Worm (Caenorhabditis elegans): ENCODE results near the gene lov-1.

The lov-1 gene

ce11 chrII:10144092-10144491 is 22.5 kb upstream of the lov-1 start, which contains the start of gene F27E5.3:
TSS of gene F27E5.3 (minus strand) at chrII:10144192.
- TF ChIP-seq tab-1 (GFP tag; IDR thresholded peaks at IDR 0.05) (no peak), med-1 (GFP tag; optimal IDR thresholded peaks at IDR 0.05; ENCODE audit: insufficient read depth) (no peak), T22C8.4 (GFP tag; IDR thresholded peaks at IDR 0.05) (no peak), ztf-29 (GFP tag; IDR thresholded peaks at IDR 0.05) (no peak), ref-1 (GFP tag; conservative IDR thresholded peaks at IDR 0.05) (no peak), ztf-23 (GFP tag; IDR thresholded peaks at IDR 0.05) (no peak), cog-1 (tag; optimal IDR thresholded peaks at IDR 0.05) (no peak), flt-1 (GFP tag; IDR thresholded peaks at IDR 0.05) (no peak), klf-2 (GFP tag; conservative IDR thresholded peaks at IDR 0.05) (no peak)

DNA sequence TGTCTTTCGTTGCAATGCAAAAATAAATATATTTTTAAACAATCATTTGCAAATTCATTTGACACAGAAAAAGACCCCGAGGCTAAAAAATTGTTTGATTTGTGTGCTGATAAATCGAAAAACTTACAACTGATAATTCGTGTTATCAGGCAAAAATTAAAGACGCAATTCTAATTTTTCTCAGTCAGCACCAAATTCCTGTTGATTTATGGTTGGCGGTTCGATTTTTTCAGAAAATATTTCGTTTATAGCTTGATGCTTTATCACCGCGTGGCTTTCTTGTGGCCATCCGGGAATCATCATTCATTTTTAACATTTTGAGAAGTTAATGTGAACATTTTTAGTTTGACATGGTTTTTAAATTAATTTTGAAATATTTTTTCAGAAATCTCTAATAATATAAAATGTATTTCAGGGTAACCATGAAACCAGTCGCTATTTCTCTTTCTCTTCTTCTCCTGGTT is 17.6 kb upstream of the lov-1 start, which contains the start of gene asah-2:
Gene asah-2 (plus strand): TSS at position 414 of the 464 bp plus-strand sequence.
- TF ChIP-seq med-1 (GFP tag; optimal IDR thresholded peaks at IDR 0.05; ENCODE audit: insufficient read depth): no peak
- no peak for TF ChIP-seq ref-1 (GFP tag; conservative IDR thresholded peaks at IDR 0.05)
- TF ChIP-seq ztf-23 (GFP tag; IDR thresholded peaks at IDR 0.05): no peak
- no peak for TF ChIP-seq cog-1 (tag; optimal IDR thresholded peaks at IDR 0.05)
- no peak for TF ChIP-seq T22C8.4 (GFP tag; IDR thresholded peaks at IDR 0.05)
- no peak for TF ChIP-seq flt-1 (GFP tag; IDR thresholded peaks at IDR 0.05)
- TF ChIP-seq tab-1 (GFP tag; IDR thresholded peaks at IDR 0.05): no peak
- TF ChIP-seq ztf-29 (GFP tag; IDR thresholded peaks at IDR 0.05): no peak
- no peak for TF ChIP-seq klf-2 (GFP tag; conservative IDR thresholded peaks at IDR 0.05)

- TF ChIP-seq flt-1 (GFP tag; IDR thresholded peaks at IDR 0.05) (no peak), ztf-23 (GFP tag; IDR thresholded peaks at IDR 0.05) (no peak), cog-1 (tag; optimal IDR thresholded peaks at IDR 0.05) (no peak), med-1 (GFP tag; optimal IDR thresholded peaks at IDR 0.05; ENCODE audit: insufficient read depth) (no peak), ztf-29 (GFP tag; IDR thresholded peaks at IDR 0.05) (no peak), ref-1 (GFP tag; conservative IDR thresholded peaks at IDR 0.05) (no peak), klf-2 (GFP tag; conservative IDR thresholded peaks at IDR 0.05) (no peak), T22C8.4 (GFP tag; IDR thresholded peaks at IDR 0.05) (no peak), tab-1 (GFP tag; IDR thresholded peaks at IDR 0.05) (no peak)
Observed at ce11 chrII:10137358-10137757, 15.7 kb upstream of the lov-1 start, which contains the start of gene phg-1. TSS of gene phg-1 (plus strand) at chrII:10137658.

- TF ChIP-seq ztf-23 (GFP tag; IDR thresholded peaks at IDR 0.05): no peak
- TF ChIP-seq med-1 (GFP tag; optimal IDR thresholded peaks at IDR 0.05; ENCODE audit: insufficient read depth): no peak
- no peak for TF ChIP-seq tab-1 (GFP tag; IDR thresholded peaks at IDR 0.05)
- TF ChIP-seq flt-1 (GFP tag; IDR thresholded peaks at IDR 0.05): no peak
- TF ChIP-seq ztf-29 (GFP tag; IDR thresholded peaks at IDR 0.05): no peak
- no peak for TF ChIP-seq T22C8.4 (GFP tag; IDR thresholded peaks at IDR 0.05)
- no peak for TF ChIP-seq klf-2 (GFP tag; conservative IDR thresholded peaks at IDR 0.05)
- TF ChIP-seq cog-1 (tag; optimal IDR thresholded peaks at IDR 0.05): no peak
- no peak for TF ChIP-seq ref-1 (GFP tag; conservative IDR thresholded peaks at IDR 0.05)
Observed at ce11 chrII:10136771-10137170, 15.1 kb upstream of the lov-1 start.

DNA sequence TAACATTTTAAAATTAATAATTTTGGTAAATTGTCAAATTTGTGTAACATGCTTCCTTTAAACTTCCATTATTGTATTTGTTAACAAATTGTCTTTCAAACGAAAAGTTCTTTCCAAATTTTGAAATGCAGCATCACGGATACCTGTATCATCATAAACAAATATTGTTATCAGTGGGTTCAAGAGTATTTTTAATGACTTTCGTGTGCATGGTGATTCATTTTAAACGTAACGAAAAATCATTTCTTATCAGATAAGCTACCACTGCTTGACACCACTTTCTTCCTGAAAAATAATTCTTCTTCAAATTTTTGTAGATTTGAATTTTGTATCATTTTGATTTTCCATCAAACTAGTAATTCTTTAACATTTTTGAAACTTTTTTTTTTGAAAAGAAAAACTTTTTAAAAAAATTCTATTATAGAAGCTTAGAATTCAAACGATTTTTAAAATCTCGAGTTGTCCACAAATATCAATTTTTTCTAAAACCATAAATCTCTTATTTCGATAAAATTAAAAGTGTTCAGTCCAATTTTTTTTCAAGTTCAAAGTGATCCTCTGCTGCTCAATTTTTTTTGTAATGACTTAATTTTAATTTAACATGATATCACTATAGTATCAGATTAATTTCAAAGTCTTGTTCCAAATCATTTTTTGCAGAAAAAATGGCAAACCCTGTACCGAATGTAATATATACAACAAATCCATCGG is 12.8 kb upstream of the lov-1 start, which contains the start of gene F27E5.9:
Gene F27E5.9 (plus strand): TSS at position 661 of the 711 bp plus-strand sequence.
- TF ChIP-seq ztf-29 (GFP tag; IDR thresholded peaks at IDR 0.05) (no peak), klf-2 (GFP tag; conservative IDR thresholded peaks at IDR 0.05) (no peak), ref-1 (GFP tag; conservative IDR thresholded peaks at IDR 0.05) (no peak), T22C8.4 (GFP tag; IDR thresholded peaks at IDR 0.05) (no peak), tab-1 (GFP tag; IDR thresholded peaks at IDR 0.05) (no peak), flt-1 (GFP tag; IDR thresholded peaks at IDR 0.05) (no peak), med-1 (GFP tag; optimal IDR thresholded peaks at IDR 0.05; ENCODE audit: insufficient read depth) (no peak), cog-1 (tag; optimal IDR thresholded peaks at IDR 0.05) (no peak), ztf-23 (GFP tag; IDR thresholded peaks at IDR 0.05) (no peak)

ce11 chrII:10132818-10133217 is 11.2 kb upstream of the lov-1 start:
- no peak for TF ChIP-seq cog-1 (tag; optimal IDR thresholded peaks at IDR 0.05)

ce11 chrII:10131760-10132159 is 10.1 kb upstream of the lov-1 start, which contains the start of gene F27E5.5:
TSS of gene F27E5.5 (minus strand) at chrII:10131860.
- TF ChIP-seq ref-1 (GFP tag; conservative IDR thresholded peaks at IDR 0.05) (no peak), T22C8.4 (GFP tag; IDR thresholded peaks at IDR 0.05) (no peak), klf-2 (GFP tag; conservative IDR thresholded peaks at IDR 0.05) (no peak), ztf-29 (GFP tag; IDR thresholded peaks at IDR 0.05) (no peak), med-1 (GFP tag; optimal IDR thresholded peaks at IDR 0.05; ENCODE audit: insufficient read depth) (no peak), ztf-23 (GFP tag; IDR thresholded peaks at IDR 0.05) (no peak), cog-1 (tag; optimal IDR thresholded peaks at IDR 0.05) (no peak), flt-1 (GFP tag; IDR thresholded peaks at IDR 0.05) (no peak)

DNA sequence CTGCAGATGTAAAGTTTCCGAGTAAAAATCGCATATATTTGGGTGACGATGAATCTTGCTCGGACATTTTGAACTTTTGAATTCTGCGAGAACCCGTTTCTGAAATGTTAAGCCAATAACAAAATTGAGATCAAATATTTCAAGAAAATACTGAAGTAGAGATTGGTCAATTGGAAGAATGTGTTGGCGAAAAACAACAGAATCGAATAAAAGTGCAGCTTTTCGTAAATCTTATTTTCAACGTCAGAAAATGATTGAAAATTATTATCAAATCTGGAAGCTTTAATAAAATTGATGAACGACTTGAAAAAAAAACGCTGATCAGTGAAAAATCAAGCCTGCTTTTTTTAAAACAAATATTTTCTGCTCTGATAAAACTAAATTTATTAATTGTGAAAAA is 5.8 kb upstream of the lov-1 start, which contains the start of gene F27E5.8:
Gene F27E5.8 (minus strand): TSS at position 101 of the 400 bp plus-strand sequence.
- TF ChIP-seq tab-1 (GFP tag; IDR thresholded peaks at IDR 0.05) (no peak), med-1 (GFP tag; optimal IDR thresholded peaks at IDR 0.05; ENCODE audit: insufficient read depth) (no peak), flt-1 (GFP tag; IDR thresholded peaks at IDR 0.05) (no peak), klf-2 (GFP tag; conservative IDR thresholded peaks at IDR 0.05) (no peak), ztf-23 (GFP tag; IDR thresholded peaks at IDR 0.05) (no peak), ref-1 (GFP tag; conservative IDR thresholded peaks at IDR 0.05) (no peak), ztf-29 (GFP tag; IDR thresholded peaks at IDR 0.05) (no peak), cog-1 (tag; optimal IDR thresholded peaks at IDR 0.05) (no peak), T22C8.4 (GFP tag; IDR thresholded peaks at IDR 0.05) (no peak)

DNA sequence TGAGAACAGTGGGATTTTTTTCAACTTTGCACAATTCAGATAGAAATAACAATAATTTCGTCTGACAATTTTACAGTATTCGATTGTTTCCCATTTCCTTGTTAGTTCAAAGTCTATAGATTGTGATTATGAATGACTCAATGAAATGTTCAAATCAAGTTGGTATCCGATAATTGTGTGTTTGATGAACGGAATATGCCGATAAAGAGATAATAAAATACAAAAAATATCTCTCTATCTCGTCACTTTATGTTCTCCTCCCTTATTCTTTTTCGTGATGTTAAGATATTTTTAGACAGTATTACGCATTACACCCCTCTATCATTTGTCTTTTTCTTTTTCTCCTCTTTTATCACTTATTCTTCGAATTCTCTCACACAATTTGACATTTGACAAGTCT is 840 bp upstream of the lov-1 start, which contains the start of gene F27E5.7:
Gene F27E5.7 (plus strand): TSS at position 301 of the 400 bp plus-strand sequence.
- TF ChIP-seq med-1 (GFP tag; optimal IDR thresholded peaks at IDR 0.05; ENCODE audit: insufficient read depth) (no peak), T22C8.4 (GFP tag; IDR thresholded peaks at IDR 0.05) (no peak), flt-1 (GFP tag; IDR thresholded peaks at IDR 0.05) (no peak), cog-1 (tag; optimal IDR thresholded peaks at IDR 0.05) (no peak), tab-1 (GFP tag; IDR thresholded peaks at IDR 0.05) (no peak), ztf-29 (GFP tag; IDR thresholded peaks at IDR 0.05) (no peak), ztf-23 (GFP tag; IDR thresholded peaks at IDR 0.05) (no peak), klf-2 (GFP tag; conservative IDR thresholded peaks at IDR 0.05) (no peak), ref-1 (GFP tag; conservative IDR thresholded peaks at IDR 0.05) (no peak)

All from whole organism, midembryonic.